Worm (Caenorhabditis elegans): ENCODE measurements around the gene srg-41.

ce11 chrV:11204452-11204851, 42.8 kb upstream of the srg-41 start:
- TF ChIP-seq him-1 (tag; optimal IDR thresholded peaks at IDR 0.05) = no peak
- TF ChIP-seq W03F9.2 (tag; optimal IDR thresholded peaks at IDR 0.05) = no peak

All from whole organism, L4/young adult.